Worm (Caenorhabditis elegans): ENCODE results near the gene F15A4.10.
"Not testable (repeated sequence)": the region's sequence is repeated elsewhere in the genome, so short reads cannot be mapped to it uniquely, and the experiment has no call there.

F15A4.10 gene

DNA sequence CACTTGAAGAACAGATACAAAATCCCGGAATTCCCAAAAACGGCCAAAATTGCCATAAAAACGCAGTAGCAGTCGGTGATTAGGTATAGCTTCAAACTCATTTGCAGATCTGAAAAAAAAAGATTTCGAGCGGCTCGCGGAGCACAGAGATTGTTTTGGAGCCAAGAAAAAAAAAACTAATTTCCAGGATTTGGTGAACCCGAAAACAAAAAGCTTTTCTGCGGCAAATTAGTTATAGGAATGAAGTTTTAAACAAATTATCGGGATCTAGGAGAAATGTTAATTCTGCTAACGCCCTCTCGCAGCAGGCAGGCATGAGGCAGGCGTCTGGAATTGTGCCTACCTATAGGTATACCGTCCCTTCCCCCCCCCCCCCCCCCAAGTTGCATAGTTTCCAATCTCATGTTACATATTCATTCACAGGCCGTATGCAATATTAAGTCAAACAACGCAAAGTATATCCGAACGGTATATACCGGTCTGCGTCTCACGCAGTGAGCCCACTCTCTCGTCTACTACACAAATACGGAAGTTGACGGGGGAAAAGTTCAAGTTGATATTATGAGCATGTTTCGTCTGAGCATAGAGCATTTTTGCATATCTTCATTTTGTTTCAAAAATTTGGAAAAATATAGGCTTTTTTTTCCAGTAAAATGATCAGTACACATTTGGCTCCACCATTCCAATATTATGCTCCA is 40.1 kb downstream of the F15A4.10 start, which contains the start of the genes W05H5.1 and pitr-6:
Gene W05H5.1 (minus strand): TSS at position 101 of the 698 bp plus-strand sequence.
Gene pitr-6 (plus strand): TSS at position 648 of the 698 bp plus-strand sequence.
- TF ChIP-seq ceh-82 (tag; optimal IDR thresholded peaks at IDR 0.05) (no peak), ama-1 (optimal IDR thresholded peaks at IDR 0.05) (no peak), nhr-237 (tag; optimal IDR thresholded peaks at IDR 0.05) (no peak)

DNA sequence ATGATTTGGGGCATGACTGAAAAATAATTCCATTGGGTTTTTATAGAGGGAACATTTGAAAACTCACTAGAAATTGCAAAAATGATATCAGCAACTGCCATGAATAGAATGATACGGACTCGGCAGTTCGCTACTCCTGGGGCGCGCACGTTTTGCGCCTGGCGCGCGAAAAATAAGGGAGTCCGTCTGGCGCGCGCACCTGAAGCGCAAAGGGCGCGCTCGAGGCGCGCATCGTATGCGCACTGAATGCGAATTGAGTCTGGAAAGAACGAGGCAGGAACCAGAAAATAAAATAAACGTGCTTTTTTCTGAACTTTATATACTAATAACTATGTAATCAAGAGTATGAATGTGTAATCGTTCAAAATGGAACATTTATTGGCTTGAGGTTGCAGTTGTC is 43.8 kb downstream of the F15A4.10 start, which contains the start of gene Y57A10C.10:
Gene Y57A10C.10 (minus strand): TSS at position 101 of the 400 bp plus-strand sequence.
- TF ChIP-seq elt-3, nhr-77, aly-2 (tag; optimal IDR thresholded peaks at IDR 0.05): not testable (repeated sequence)

- TF ChIP-seq egl-27 (tag; optimal IDR thresholded peaks at IDR 0.05) (no peak), sma-3 (GFP tag; optimal IDR thresholded peaks at IDR 0.05) (no peak), alr-1 (tag; optimal IDR thresholded peaks at IDR 0.05) (no peak), Y55F3AM.14 (GFP tag; optimal IDR thresholded peaks at IDR 0.05) (no peak), snpc-4 (tag; optimal IDR thresholded peaks at IDR 0.05) (no peak), nhr-25 (tag; optimal IDR thresholded peaks at IDR 0.05) (no peak), skn-1 (tag; optimal IDR thresholded peaks at IDR 0.05) (no peak), fos-1 (tag; optimal IDR thresholded peaks at IDR 0.05) (no peak), nhr-11 (tag; optimal IDR thresholded peaks at IDR 0.05) (no peak), aly-2 (tag; optimal IDR thresholded peaks at IDR 0.05) (no peak), nhr-6 (tag; optimal IDR thresholded peaks at IDR 0.05) (no peak), nhr-10 (tag; optimal IDR thresholded peaks at IDR 0.05) (no peak), nhr-77 (tag; optimal IDR thresholded peaks at IDR 0.05) (no peak), elt-3 (tag; optimal IDR thresholded peaks at IDR 0.05) (no peak)
Observed at ce11 chrII:12438441-12438840, 46.5 kb downstream of the F15A4.10 start, which contains the start of gene Y57A10C.9. TSS of gene Y57A10C.9 (minus strand) at chrII:12438541.

DNA sequence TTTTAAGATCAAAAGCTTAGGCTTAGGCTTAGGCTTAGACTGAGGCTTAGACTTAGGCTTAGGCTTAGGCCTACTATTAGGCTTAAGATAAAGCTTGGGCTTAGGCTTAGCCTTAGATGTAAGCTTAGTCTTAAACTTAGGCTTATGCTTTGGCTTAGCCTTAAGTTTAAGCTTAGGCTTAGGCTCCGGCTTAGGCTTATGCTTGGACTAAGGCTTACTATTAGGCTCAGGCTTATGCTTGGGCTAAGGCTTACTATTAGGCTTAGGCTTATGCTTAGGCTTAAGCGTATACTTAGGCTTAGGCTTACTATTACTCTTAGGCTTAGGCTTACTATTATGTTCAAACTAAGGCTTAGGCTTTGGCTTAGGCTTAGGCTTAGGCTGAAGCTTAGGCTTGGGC is 48.2 kb downstream of the F15A4.10 start:
- TF ChIP-seq egl-27 (tag; optimal IDR thresholded peaks at IDR 0.05) (no peak), elt-1 (tag; optimal IDR thresholded peaks at IDR 0.05) (no peak), sma-3 (GFP tag; optimal IDR thresholded peaks at IDR 0.05) (no peak)

DNA sequence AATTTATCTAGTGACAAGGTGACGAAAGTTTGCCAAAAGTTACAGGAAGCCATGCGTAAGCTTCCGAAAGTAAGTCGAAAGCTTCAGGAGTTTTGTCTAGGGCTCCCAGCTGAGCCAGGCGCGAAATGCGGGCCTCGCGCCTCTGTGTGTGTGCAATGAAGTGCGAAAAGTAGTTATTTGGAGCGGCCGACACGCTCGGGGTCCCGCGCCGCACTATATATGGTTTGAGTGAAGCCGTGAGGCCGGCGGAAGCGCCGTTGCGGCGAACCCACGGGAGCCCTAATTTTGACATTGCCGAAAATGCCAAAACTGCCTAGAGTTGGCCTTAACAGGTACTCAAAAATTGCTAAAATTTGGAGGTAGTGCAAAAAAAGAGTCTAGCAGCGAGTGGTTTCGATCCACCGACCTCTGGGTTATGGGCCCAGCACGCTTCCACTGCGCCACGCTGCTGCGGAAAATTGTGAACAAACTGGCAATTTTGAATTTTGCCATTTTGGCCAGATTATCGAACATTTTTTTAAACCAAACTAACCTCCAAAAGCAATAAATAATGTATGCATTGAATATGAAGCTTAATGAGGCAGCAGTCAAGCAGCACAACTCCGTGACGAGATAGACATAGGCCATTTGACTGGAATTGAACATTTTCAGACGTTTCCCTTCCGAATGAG is 49.6 kb downstream of the F15A4.10 start:
- TF ChIP-seq lsy-2 (tag; optimal IDR thresholded peaks at IDR 0.05) (no peak), alr-1 (tag; optimal IDR thresholded peaks at IDR 0.05) (no peak), unc-62 (GFP tag; optimal IDR thresholded peaks at IDR 0.05) (no peak), sma-3 (GFP tag; optimal IDR thresholded peaks at IDR 0.05) (no peak), skn-1 (tag; optimal IDR thresholded peaks at IDR 0.05) (no peak), mbf-1 (tag; optimal IDR thresholded peaks at IDR 0.05) (no peak), crh-2 (tag; optimal IDR thresholded peaks at IDR 0.05) (no peak), unc-39 (tag; optimal IDR thresholded peaks at IDR 0.05) (no peak), lin-39 (tag; optimal IDR thresholded peaks at IDR 0.05) (no peak), nhr-129 (tag; optimal IDR thresholded peaks at IDR 0.05) (no peak), dmd-4 (tag; optimal IDR thresholded peaks at IDR 0.05) (no peak), nhr-23 (tag; optimal IDR thresholded peaks at IDR 0.05) (no peak), F13H6.1 (tag; optimal IDR thresholded peaks at IDR 0.05) (no peak), aly-2 (tag; optimal IDR thresholded peaks at IDR 0.05) (no peak), nhr-10 (tag; optimal IDR thresholded peaks at IDR 0.05) (no peak), nhr-12 (tag; optimal IDR thresholded peaks at IDR 0.05) (no peak), nhr-77 (tag; optimal IDR thresholded peaks at IDR 0.05) (no peak), fos-1 (tag; optimal IDR thresholded peaks at IDR 0.05) (no peak)

Measured in whole organism, L2 larva.